Worm (Caenorhabditis elegans) whole organism, L4 larva: ENCODE results near the gene best-24.

Experiments used
- F44E2.7 ChIP-seq: fragments of 200-800 bp; sonication (Bioruptor generic); IDR thresholded peaks from 2 replicates; pipeline ENCODE4 v2.1.2; 2022; ENCODE audit warnings: missing genetic modification characterization, missing compliant biosample characterization
- R02D3.7 ChIP-seq: fragments of 150-350 bp; sonication (generic microtip); optimal IDR thresholded peaks from 3 replicates; lab custom pipeline; 2014; ENCODE audit warnings: missing biosample characterization, missing genetic modification characterization
- ZK546.5 ChIP-seq, 2 experiments: sonication (generic microtip); optimal IDR thresholded peaks; 2 replicates each; lab custom pipeline; 2017; ENCODE audit warnings: missing biosample characterization in 2 of 2, missing genetic modification characterization in 2 of 2
- ceh-62 ChIP-seq: sonication (generic microtip); optimal IDR thresholded peaks from 2 replicates; lab custom pipeline; 2017; ENCODE audit warnings: missing biosample characterization, missing genetic modification characterization
- dpl-1 ChIP-seq: fragments of 150-350 bp; optimal IDR thresholded peaks from 2 replicates; lab custom pipeline; 2014; ENCODE audit warnings: missing biosample characterization, missing genetic modification reagents, missing genetic modification characterization
- fos-1 ChIP-seq: fragments of 150-350 bp; optimal IDR thresholded peaks from 2 replicates; lab custom pipeline; 2014; ENCODE audit warnings: missing biosample characterization, missing genetic modification characterization
- lin-39 ChIP-seq: fragments of 150-350 bp; optimal IDR thresholded peaks from 2 replicates; lab custom pipeline; 2014; ENCODE audit warnings: missing biosample characterization, missing genetic modification reagents, missing genetic modification characterization
- lsy-2 ChIP-seq, 2 experiments: fragments of 150-350 bp in 1 of 2; sonication (generic microtip) in 1 of 2; optimal IDR thresholded peaks; 2 replicates each; lab custom pipeline; 2014 to 2017; ENCODE audit warnings: missing biosample characterization in 2 of 2, missing genetic modification characterization in 2 of 2
- unc-39 ChIP-seq: sonication (generic microtip); optimal IDR thresholded peaks from 2 replicates; lab custom pipeline; 2017; ENCODE audit warnings: missing biosample characterization, missing genetic modification characterization
- zfp-3 ChIP-seq: fragments of 200-800 bp; sonication (Bioruptor generic); conservative IDR thresholded peaks from 2 replicates; pipeline ENCODE4 v1.3.6; 2022; ENCODE audit warnings: missing genetic modification reagents, missing genetic modification characterization, missing compliant biosample characterization

- TF ChIP-seq lin-39 (tag; lab: Kevin White, UChicago) = no peak
- no peak for TF ChIP-seq dpl-1
- no peak for TF ChIP-seq fos-1 (tag; lab: Kevin White, UChicago)
- TF ChIP-seq zfp-3 (GFP tag; lab: Robert Waterston, UW) = no peak
- no peak for TF ChIP-seq unc-39 (tag; lab: Kevin White, UChicago)
- TF ChIP-seq ZK546.5 (tag; optimal IDR thresholded peaks at IDR 0.05; lab: Kevin White, UChicago) = no peak
- TF ChIP-seq R02D3.7 (tag; lab: Kevin White, UChicago) = no peak
- TF ChIP-seq ceh-62 (tag; lab: Kevin White, UChicago) = no peak
- TF ChIP-seq F44E2.7 (GFP tag; lab: Robert Waterston, UW) = no peak
- no peak for TF ChIP-seq lsy-2 (tag; optimal IDR thresholded peaks at IDR 0.05; lab: Kevin White, UChicago)
These were observed 27.4 kb upstream of the best-24 start, which contains the start of gene tyr-1 for ce11 chrIII:7873481-7873880.
